Worm (Caenorhabditis elegans) whole organism, dauer: ENCODE data around the gene dhs-11.

Experiments
- unc-62 ChIP-seq: sonication (generic microtip); optimal IDR thresholded peaks from 2 replicates; lab custom pipeline; 2017; ENCODE audit warnings: missing biosample characterization, missing genetic modification reagents, missing genetic modification characterization

The dhs-11 gene

DNA sequence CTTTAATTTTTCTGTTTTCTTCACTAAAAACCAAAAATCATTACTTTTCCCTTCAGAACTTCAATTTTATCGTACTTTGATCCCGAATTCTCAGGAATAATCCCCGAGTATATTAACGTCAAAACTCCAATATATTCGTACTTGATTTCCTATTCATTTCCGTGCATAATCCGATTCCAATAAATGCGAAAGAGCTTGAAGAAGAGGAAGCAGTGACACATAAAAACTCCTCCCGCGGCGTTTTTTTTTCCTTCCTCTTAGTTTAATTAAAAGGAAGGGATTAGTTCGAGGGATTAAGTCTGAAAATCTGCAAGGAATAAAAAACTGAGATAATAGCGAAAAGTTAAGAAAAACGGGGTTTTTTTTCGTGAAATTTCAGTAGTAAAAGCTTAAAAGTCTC, 41.8 kb downstream of the dhs-11 start:
- no peak for TF ChIP-seq unc-62 (GFP tag; lab: Kevin White, UChicago)

DNA sequence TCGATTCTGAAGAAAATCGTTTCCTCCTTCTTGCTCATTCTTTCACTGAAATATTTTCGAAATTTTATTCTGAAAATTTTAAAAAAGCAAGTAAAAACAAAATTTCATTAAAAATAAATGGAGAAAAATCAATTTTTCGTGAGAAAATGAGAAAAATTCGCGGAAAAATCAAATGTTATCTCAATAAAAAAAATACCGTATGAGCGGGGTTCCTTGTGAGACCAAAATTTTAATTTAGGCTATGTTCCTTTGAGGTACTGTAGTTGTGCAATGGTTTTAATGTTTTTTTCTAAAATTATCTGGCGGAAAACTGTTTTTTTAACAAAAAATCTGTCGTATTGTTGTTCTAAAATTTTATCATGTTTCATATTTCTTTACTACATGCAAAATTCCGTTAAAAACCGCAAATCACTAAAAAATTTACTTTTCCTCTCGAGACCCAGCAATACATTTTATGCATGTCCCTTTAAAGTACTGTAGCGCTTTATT, 42.5 kb downstream of the dhs-11 start, which contains the start of gene epg-6:
Gene epg-6 (minus strand): TSS at position 51 of the 489 bp plus-strand sequence.
- TF ChIP-seq unc-62 (GFP tag; lab: Kevin White, UChicago): no peak

DNA sequence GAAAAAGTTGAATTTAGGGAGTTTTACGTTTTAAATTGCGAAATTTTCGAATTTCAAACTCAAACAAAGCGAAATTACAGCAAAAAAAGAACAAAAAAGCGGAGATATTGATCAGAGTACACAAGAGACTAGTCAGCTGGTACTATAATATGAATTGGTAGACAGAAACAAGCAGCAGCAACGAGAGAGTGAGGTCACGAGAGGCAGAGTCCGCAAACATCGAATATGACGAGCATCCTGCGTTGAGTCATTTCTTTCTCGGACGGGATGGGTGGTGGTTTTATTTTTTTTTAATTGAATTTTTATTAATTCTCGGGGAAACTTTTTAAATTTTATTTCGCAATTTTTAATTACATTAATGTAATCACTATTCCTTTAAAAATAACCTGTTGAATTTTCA, 43.0 kb downstream of the dhs-11 start:
- no peak for TF ChIP-seq unc-62 (GFP tag; lab: Kevin White, UChicago)

ce11 chrIII:10596387-10596786, 46.3 kb downstream of the dhs-11 start, which contains the start of gene Y39A1A.3:
TSS of gene Y39A1A.3 (minus strand) at chrIII:10596487.
- no peak for TF ChIP-seq unc-62 (GFP tag; lab: Kevin White, UChicago)

DNA sequence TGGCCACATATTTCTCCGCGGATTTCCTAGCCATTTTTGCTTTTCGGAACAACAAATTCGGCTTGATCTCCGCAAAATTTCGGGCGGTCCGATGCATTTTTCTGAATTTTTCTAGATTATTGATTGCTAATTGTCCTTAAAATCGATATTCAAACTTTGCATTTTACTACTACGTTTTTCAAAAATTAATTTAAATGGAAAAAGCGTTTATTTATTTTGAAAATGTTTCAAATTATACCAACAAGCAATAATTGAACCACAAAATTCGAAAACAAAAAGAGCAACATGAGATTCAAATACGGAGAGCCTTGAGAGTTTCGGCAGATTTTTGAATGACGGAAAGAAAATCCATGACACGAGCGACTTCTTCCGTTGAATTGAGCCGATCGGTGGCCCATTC, 47.6 kb downstream of the dhs-11 start, which contains the start of gene Y45F3A.9:
Gene Y45F3A.9 (minus strand): TSS at position 101 of the 400 bp plus-strand sequence.
- no peak for TF ChIP-seq unc-62 (GFP tag; lab: Kevin White, UChicago)

DNA sequence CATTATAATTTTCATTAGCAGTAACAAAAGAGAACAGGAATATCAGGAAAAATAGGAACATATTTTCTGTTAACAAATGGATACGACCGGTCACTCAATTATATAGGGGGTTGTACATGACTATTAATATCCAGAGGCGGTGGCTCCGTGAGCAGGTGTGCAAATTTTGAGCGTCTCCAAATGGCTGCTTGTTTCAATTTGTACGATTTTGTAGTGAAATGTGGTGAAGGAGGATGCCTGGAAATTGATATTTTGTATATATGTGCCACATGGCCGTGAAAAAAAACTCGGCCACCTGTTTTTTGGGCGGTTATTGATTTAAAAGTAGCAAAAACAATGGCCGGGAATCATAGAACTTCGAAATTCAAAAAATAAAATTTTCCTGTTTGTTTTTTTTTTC, 49.9 kb downstream of the dhs-11 start, which contains the start of gene Y45F3A.8:
Gene Y45F3A.8 (minus strand): TSS at position 101 of the 400 bp plus-strand sequence.
- no peak for TF ChIP-seq unc-62 (GFP tag; lab: Kevin White, UChicago)

ce11 chrIII:10592074-10592473, 50.6 kb downstream of the dhs-11 start:
- no peak for TF ChIP-seq unc-62 (GFP tag; lab: Kevin White, UChicago)
